Worm (Caenorhabditis elegans) whole organism, L1 larva: Measurements from ENCODE around the gene fbxb-87.
A peak's percentile ranks its signal among the peaks of the same experiment; 100 is the strongest.

Experiments
- C04F5.9 ChIP-seq: sonication (generic microtip); optimal IDR thresholded peaks from 2 replicates; lab custom pipeline; 2016; ENCODE audit warnings: missing genetic modification characterization, missing compliant biosample characterization
- C16A3.4 ChIP-seq: fragments of 150-350 bp; optimal IDR thresholded peaks from 2 replicates; lab custom pipeline; 2014; ENCODE audit warnings: missing biosample characterization, missing genetic modification characterization
- C34B4.2 ChIP-seq: sonication (generic microtip); optimal IDR thresholded peaks from 2 replicates; lab custom pipeline; 2017; ENCODE audit warnings: mild to moderate bottlenecking, missing genetic modification characterization, missing compliant biosample characterization
- F16B12.6 ChIP-seq: fragments of 150-350 bp; optimal IDR thresholded peaks from 2 replicates; lab custom pipeline; 2014; ENCODE audit warnings: missing biosample characterization, missing genetic modification characterization
- Y116A8C.19 ChIP-seq: sonication (generic microtip); optimal IDR thresholded peaks from 2 replicates; lab custom pipeline; 2016; ENCODE audit warnings: missing compliant biosample characterization, missing genetic modification characterization, borderline replicate concordance
- aha-1 ChIP-seq: fragments of 150-350 bp; optimal IDR thresholded peaks from 2 replicates; lab custom pipeline; 2014; ENCODE audit warnings: missing biosample characterization, missing genetic modification characterization
- alr-1 ChIP-seq: fragments of 200-800 bp; sonication (Bioruptor generic); optimal IDR thresholded peaks from 2 replicates; lab custom pipeline; 2018; ENCODE audit warnings: borderline replicate concordance, mild to moderate bottlenecking, missing genetic modification characterization, missing compliant biosample characterization
- aly-2 ChIP-seq: fragments of 150-350 bp; optimal IDR thresholded peaks from 2 replicates; lab custom pipeline; 2014; ENCODE audit warnings: missing biosample characterization, missing genetic modification characterization
- blmp-1 ChIP-seq: fragments of 150-350 bp; optimal IDR thresholded peaks from 2 replicates; lab custom pipeline; 2014; ENCODE audit warnings: missing biosample characterization, missing genetic modification characterization
- ceh-63 ChIP-seq: fragments of 200-800 bp; sonication (Bioruptor generic); optimal IDR thresholded peaks from 2 replicates; lab custom pipeline; 2018; ENCODE audit warnings: mild to moderate bottlenecking, missing genetic modification characterization, missing compliant biosample characterization
- ceh-8 ChIP-seq: fragments of 200-800 bp; sonication (Bioruptor generic); optimal IDR thresholded peaks from 2 replicates; lab custom pipeline; 2018; ENCODE audit warnings: mild to moderate bottlenecking, missing genetic modification characterization, moderate library complexity, missing compliant biosample characterization
- ceh-82 ChIP-seq, 3 experiments: fragments of 150-350 bp in 1 of 3; sonication (generic microtip) in 2 of 3; optimal IDR thresholded peaks; 2 replicates each; lab custom pipeline; 2014 to 2017; ENCODE audit warnings: missing biosample characterization in 3 of 3, missing genetic modification characterization in 3 of 3
- ceh-88 ChIP-seq: fragments of 200-800 bp; sonication (Bioruptor generic); IDR thresholded peaks from 2 replicates; pipeline ENCODE4 v1.3.6; 2022; ENCODE audit warnings: missing genetic modification characterization, missing compliant biosample characterization
- ceh-90 ChIP-seq: sonication (generic microtip); optimal IDR thresholded peaks from 2 replicates; lab custom pipeline; 2016; ENCODE audit warnings: missing genetic modification characterization, missing compliant biosample characterization
- dsc-1 ChIP-seq: sonication (generic microtip); optimal IDR thresholded peaks from 2 replicates; lab custom pipeline; 2016; ENCODE audit warnings: mild to moderate bottlenecking, missing genetic modification characterization, missing compliant biosample characterization
- egl-27 ChIP-seq, 2 experiments: fragments of 150-350 bp in 1 of 2; sonication (generic microtip); optimal IDR thresholded peaks; 3 replicates each; lab custom pipeline; 2017 to 2018; ENCODE audit warnings: missing biosample characterization in 2 of 2, missing genetic modification characterization in 2 of 2, missing genetic modification reagents in 2 of 2
- elt-2 ChIP-seq: sonication (generic microtip); optimal IDR thresholded peaks from 2 replicates; lab custom pipeline; 2016; ENCODE audit warnings: missing genetic modification characterization, mild to moderate bottlenecking, inconsistent platforms, missing compliant biosample characterization, missing genetic modification reagents
- elt-3 ChIP-seq, 6 experiments: fragments of 150-350 bp in 1 of 6; sonication (generic microtip); optimal IDR thresholded peaks; 2 replicates each; lab custom pipeline; 2017 to 2018; ENCODE audit warnings: missing biosample characterization in 6 of 6, missing genetic modification characterization in 6 of 6, inconsistent platforms in 1 of 6
- ets-5 ChIP-seq: fragments of 200-800 bp; sonication (Bioruptor generic); IDR thresholded peaks from 2 replicates; pipeline ENCODE4 v1.3.6; 2022; ENCODE audit warnings: missing genetic modification characterization, missing compliant biosample characterization
- fkh-10 ChIP-seq: sonication (generic microtip); optimal IDR thresholded peaks from 2 replicates; lab custom pipeline; 2017; ENCODE audit warnings: missing biosample characterization, missing genetic modification reagents, missing genetic modification characterization
- fkh-4 ChIP-seq: sonication (generic microtip); optimal IDR thresholded peaks from 2 replicates; lab custom pipeline; 2016; ENCODE audit warnings: missing compliant biosample characterization, missing genetic modification characterization, borderline replicate concordance
- fos-1 ChIP-seq: fragments of 150-350 bp; optimal IDR thresholded peaks from 2 replicates; lab custom pipeline; 2014; ENCODE audit warnings: missing biosample characterization, missing genetic modification characterization
- grh-1 ChIP-seq: fragments of 200-800 bp; sonication (Bioruptor generic); IDR thresholded peaks from 2 replicates; pipeline ENCODE4 v1.3.6; 2022; ENCODE audit warnings: missing genetic modification reagents, missing genetic modification characterization, missing compliant biosample characterization
- hlh-4 ChIP-seq: sonication (generic microtip); optimal IDR thresholded peaks from 2 replicates; lab custom pipeline; 2016; ENCODE audit warnings: mild to moderate bottlenecking, missing genetic modification characterization, missing compliant biosample characterization
- hpl-2 ChIP-seq: fragments of 150-350 bp; optimal IDR thresholded peaks from 2 replicates; lab custom pipeline; 2014; ENCODE audit warnings: missing biosample characterization, missing genetic modification reagents, missing genetic modification characterization
- irx-1 ChIP-seq: sonication (generic microtip); optimal IDR thresholded peaks from 2 replicates; lab custom pipeline; 2016; ENCODE audit warnings: missing genetic modification characterization, missing compliant biosample characterization
- isw-1 ChIP-seq: fragments of 200-800 bp; sonication (Bioruptor generic); IDR thresholded peaks from 2 replicates; pipeline ENCODE4 v1.3.6; 2022; ENCODE audit warnings: missing genetic modification characterization, missing compliant biosample characterization
- jun-1 ChIP-seq: fragments of 150-350 bp; optimal IDR thresholded peaks from 2 replicates; lab custom pipeline; 2014; ENCODE audit warnings: missing biosample characterization, missing genetic modification reagents, missing genetic modification characterization
- lin-13 ChIP-seq: fragments of 150-350 bp; optimal IDR thresholded peaks from 2 replicates; lab custom pipeline; 2014; ENCODE audit warnings: missing biosample characterization, missing genetic modification reagents, missing genetic modification characterization
- lin-39 ChIP-seq: fragments of 150-350 bp; optimal IDR thresholded peaks from 2 replicates; lab custom pipeline; 2014; ENCODE audit warnings: missing biosample characterization, missing genetic modification reagents, missing genetic modification characterization
- lir-3 ChIP-seq: sonication (generic microtip); optimal IDR thresholded peaks from 2 replicates; lab custom pipeline; 2016; ENCODE audit warnings: mild to moderate bottlenecking, missing genetic modification characterization, moderate library complexity, missing compliant biosample characterization; ENCODE audit not compliant: poor library complexity
- mef-2 ChIP-seq: fragments of 150-350 bp; optimal IDR thresholded peaks from 2 replicates; lab custom pipeline; 2014; ENCODE audit warnings: missing biosample characterization, missing genetic modification characterization
- mep-1 ChIP-seq: fragments of 150-350 bp; optimal IDR thresholded peaks from 2 replicates; lab custom pipeline; 2014; ENCODE audit warnings: missing biosample characterization, missing genetic modification characterization
- nhr-12 ChIP-seq: sonication (generic microtip); optimal IDR thresholded peaks from 2 replicates; lab custom pipeline; 2017; ENCODE audit warnings: missing biosample characterization, missing genetic modification characterization
- nhr-19 ChIP-seq: fragments of 200-800 bp; sonication (Bioruptor generic); conservative IDR thresholded peaks from 2 replicates; pipeline ENCODE4 v1.3.6; 2022; ENCODE audit warnings: missing genetic modification characterization, missing compliant biosample characterization
- nhr-20 ChIP-seq: sonication (generic microtip); optimal IDR thresholded peaks from 2 replicates; lab custom pipeline; 2016; ENCODE audit warnings: mild to moderate bottlenecking, missing genetic modification characterization, missing compliant biosample characterization
- nhr-237 ChIP-seq: fragments of 150-350 bp; optimal IDR thresholded peaks from 2 replicates; lab custom pipeline; 2014; ENCODE audit warnings: missing biosample characterization, missing genetic modification characterization
- nhr-47 ChIP-seq: sonication (generic microtip); optimal IDR thresholded peaks from 2 replicates; lab custom pipeline; 2016; ENCODE audit warnings: mild to moderate bottlenecking, missing genetic modification characterization, moderate library complexity, missing compliant biosample characterization
- nhr-76 ChIP-seq: sonication (generic microtip); optimal IDR thresholded peaks from 2 replicates; lab custom pipeline; 2017; ENCODE audit warnings: missing biosample characterization, missing genetic modification characterization
- nhr-77 ChIP-seq: fragments of 150-350 bp; optimal IDR thresholded peaks from 2 replicates; lab custom pipeline; 2014; ENCODE audit warnings: missing biosample characterization, missing genetic modification characterization
- nhr-84 ChIP-seq: sonication (generic microtip); optimal IDR thresholded peaks from 2 replicates; lab custom pipeline; 2017; ENCODE audit warnings: missing biosample characterization, missing genetic modification characterization
- nhr-90 ChIP-seq: sonication (generic microtip); optimal IDR thresholded peaks from 2 replicates; lab custom pipeline; 2016; ENCODE audit warnings: mild to moderate bottlenecking, missing genetic modification characterization, missing compliant biosample characterization; ENCODE audit not compliant: poor library complexity
- pax-3 ChIP-seq: fragments of 200-800 bp; sonication (Bioruptor generic); optimal IDR thresholded peaks from 2 replicates; lab custom pipeline; 2018; ENCODE audit warnings: mild to moderate bottlenecking, missing genetic modification characterization, moderate library complexity, missing compliant biosample characterization
- pqm-1 ChIP-seq: sonication (generic microtip); optimal IDR thresholded peaks from 3 replicates; lab custom pipeline; 2017; ENCODE audit warnings: missing biosample characterization, missing genetic modification characterization
- rnt-1 ChIP-seq: sonication (generic microtip); optimal IDR thresholded peaks from 2 replicates; lab custom pipeline; 2016; ENCODE audit warnings: mild to moderate bottlenecking, missing genetic modification characterization, moderate library complexity, missing compliant biosample characterization
- skn-1 ChIP-seq: fragments of 150-350 bp; optimal IDR thresholded peaks from 2 replicates; lab custom pipeline; 2014; ENCODE audit warnings: missing biosample characterization, missing genetic modification characterization
- snpc-4 ChIP-seq: fragments of 150-350 bp; optimal IDR thresholded peaks from 2 replicates; lab custom pipeline; 2014; ENCODE audit warnings: missing biosample characterization, missing genetic modification characterization
- sptf-1 ChIP-seq: fragments of 150-350 bp; optimal IDR thresholded peaks from 2 replicates; lab custom pipeline; 2014; ENCODE audit warnings: missing biosample characterization, missing genetic modification characterization
- sup-37 ChIP-seq: fragments of 200-800 bp; sonication (Bioruptor generic); optimal IDR thresholded peaks from 2 replicates; lab custom pipeline; 2018; ENCODE audit warnings: mild to moderate bottlenecking, missing genetic modification characterization, missing compliant biosample characterization
- swsn-7 ChIP-seq: sonication (generic microtip); optimal IDR thresholded peaks from 2 replicates; lab custom pipeline; 2016; ENCODE audit warnings: missing genetic modification characterization, missing compliant biosample characterization
- tlp-1 ChIP-seq: fragments of 150-350 bp; optimal IDR thresholded peaks from 2 replicates; lab custom pipeline; 2014; ENCODE audit warnings: missing biosample characterization, missing genetic modification characterization
- unc-130 ChIP-seq: fragments of 150-350 bp; optimal IDR thresholded peaks from 2 replicates; lab custom pipeline; 2017; ENCODE audit warnings: missing biosample characterization, missing genetic modification characterization, inconsistent platforms
- unc-30 ChIP-seq: sonication (generic microtip); optimal IDR thresholded peaks from 2 replicates; lab custom pipeline; 2017; ENCODE audit warnings: missing biosample characterization, missing genetic modification characterization
- unc-62 ChIP-seq: fragments of 150-350 bp; optimal IDR thresholded peaks from 2 replicates; lab custom pipeline; 2014; ENCODE audit warnings: missing biosample characterization, missing genetic modification reagents, missing genetic modification characterization
- zag-1 ChIP-seq: fragments of 150-350 bp; optimal IDR thresholded peaks from 2 replicates; lab custom pipeline; 2014; ENCODE audit warnings: missing biosample characterization, missing genetic modification characterization

Gene fbxb-87

ce11 chrIII:10905112-10905511, 10.8 kb downstream of the fbxb-87 start:
- TF ChIP-seq fos-1 (no peak), C16A3.4 (tag; lab: Kevin White, UChicago) (no peak), nhr-237 (no peak), nhr-84 (tag; lab: Kevin White, UChicago) (no peak), lin-39 (tag; lab: Kevin White, UChicago) (no peak), ets-5 (GFP tag; lab: Robert Waterston, UW) (no peak), hpl-2 (GFP tag; lab: Kevin White, UChicago) (no peak), ceh-63 (GFP tag; lab: Kevin White, UChicago) (no peak), ceh-90 (tag; lab: Kevin White, UChicago) (no peak), nhr-77 (tag; lab: Kevin White, UChicago) (no peak), nhr-90 (tag; lab: Kevin White, UChicago) (no peak), aly-2 (tag; lab: Kevin White, UChicago) (no peak), lir-3 (tag; lab: Kevin White, UChicago) (no peak), sup-37 (no peak), dsc-1 (tag; lab: Kevin White, UChicago) (peak; percentile 47), irx-1 (no peak), blmp-1 (tag; lab: Kevin White, UChicago) (no peak), unc-130 (tag; lab: Kevin White, UChicago) (no peak), fkh-10 (no peak), F16B12.6 (no peak), unc-62 (no peak), alr-1 (tag; lab: Kevin White, UChicago) (no peak), jun-1 (tag; lab: Kevin White, UChicago) (no peak), grh-1 (no peak), unc-30 (no peak), Y116A8C.19 (tag; lab: Kevin White, UChicago) (no peak), pqm-1 (tag; lab: Kevin White, UChicago) (no peak), lin-13 (GFP tag; lab: Kevin White, UChicago) (peak; percentile 5), skn-1 (tag; lab: Kevin White, UChicago) (no peak), ceh-82 (tag; optimal IDR thresholded peaks at IDR 0.05; lab: Kevin White, UChicago) (peak; percentile 89 to 95 (median 94)), zag-1 (tag; lab: Kevin White, UChicago) (no peak), swsn-7 (tag; lab: Kevin White, UChicago) (peak; percentile 37), fkh-4 (tag; lab: Kevin White, UChicago) (no peak), sptf-1 (tag; lab: Kevin White, UChicago) (no peak), mep-1 (tag; lab: Kevin White, UChicago) (no peak), nhr-47 (tag; lab: Kevin White, UChicago) (peak; percentile 55), snpc-4 (tag; lab: Kevin White, UChicago) (no peak), elt-2 (tag; lab: Kevin White, UChicago) (no peak), isw-1 (GFP tag; lab: Robert Waterston, UW) (no peak), hlh-4 (no peak), nhr-12 (tag; lab: Kevin White, UChicago) (no peak), nhr-19 (GFP tag; lab: Robert Waterston, UW) (no peak), elt-3 (tag; optimal IDR thresholded peaks at IDR 0.05; lab: Kevin White, UChicago) (no peak), aha-1 (tag; lab: Kevin White, UChicago) (peak; percentile 12), rnt-1 (no peak), mef-2 (tag; lab: Kevin White, UChicago) (no peak), ceh-8 (GFP tag; lab: Kevin White, UChicago) (peak; percentile 52), pax-3 (tag; lab: Kevin White, UChicago) (no peak), tlp-1 (no peak), nhr-20 (tag; lab: Kevin White, UChicago) (peak; percentile 6), C34B4.2 (no peak), ceh-88 (GFP tag; lab: Robert Waterston, UW) (no peak), C04F5.9 (tag; lab: Kevin White, UChicago) (no peak), egl-27 (tag; optimal IDR thresholded peaks at IDR 0.05; lab: Kevin White, UChicago) (no peak), nhr-76 (no peak)
